Worm (Caenorhabditis elegans) whole organism, L2 larva: ENCODE results near the gene T26C5.5.

Experiments
- C34F6.9 ChIP-seq: fragments of 150-350 bp; optimal IDR thresholded peaks from 2 replicates; lab custom pipeline; 2014; ENCODE audit warnings: missing biosample characterization, missing genetic modification characterization
- F13H6.1 ChIP-seq: sonication (generic microtip); optimal IDR thresholded peaks from 2 replicates; lab custom pipeline; 2016; ENCODE audit warnings: missing genetic modification characterization, missing compliant biosample characterization
- R02D3.7 ChIP-seq: fragments of 150-350 bp; optimal IDR thresholded peaks from 2 replicates; lab custom pipeline; 2014; ENCODE audit warnings: missing biosample characterization, missing genetic modification characterization
- Y55F3AM.14 ChIP-seq: fragments of 200-800 bp; sonication (Bioruptor generic); optimal IDR thresholded peaks from 2 replicates; lab custom pipeline; 2018; ENCODE audit warnings: mild to moderate bottlenecking, missing genetic modification characterization, missing compliant biosample characterization
- ZK546.5 ChIP-seq: sonication (generic microtip); optimal IDR thresholded peaks from 2 replicates; lab custom pipeline; 2017; ENCODE audit warnings: missing biosample characterization, missing genetic modification characterization
- alr-1 ChIP-seq: fragments of 150-350 bp; optimal IDR thresholded peaks from 2 replicates; lab custom pipeline; 2014; ENCODE audit warnings: missing biosample characterization, missing genetic modification characterization
- aly-2 ChIP-seq: fragments of 150-350 bp; optimal IDR thresholded peaks from 2 replicates; lab custom pipeline; 2014; ENCODE audit warnings: missing biosample characterization, missing genetic modification characterization
- ama-1 ChIP-seq: fragments of 150-350 bp; optimal IDR thresholded peaks from 2 replicates; lab custom pipeline; 2018; ENCODE audit warnings: inconsistent platforms
- blmp-1 ChIP-seq: sonication (generic microtip); optimal IDR thresholded peaks from 2 replicates; lab custom pipeline; 2017; ENCODE audit warnings: missing genetic modification characterization, mild to moderate bottlenecking, missing compliant biosample characterization, antibody characterized with exemption, moderate library complexity; ENCODE audit not compliant: insufficient read depth
- ceh-16 ChIP-seq: fragments of 150-350 bp; optimal IDR thresholded peaks from 2 replicates; lab custom pipeline; 2014; ENCODE audit warnings: missing biosample characterization, missing genetic modification characterization
- ceh-82 ChIP-seq: fragments of 150-350 bp; optimal IDR thresholded peaks from 2 replicates; lab custom pipeline; 2014; ENCODE audit warnings: missing biosample characterization, missing genetic modification characterization
- crh-2 ChIP-seq: sonication (generic microtip); optimal IDR thresholded peaks from 2 replicates; lab custom pipeline; 2017; ENCODE audit warnings: missing biosample characterization, missing genetic modification characterization
- dmd-4 ChIP-seq: sonication (generic microtip); optimal IDR thresholded peaks from 2 replicates; lab custom pipeline; 2017; ENCODE audit warnings: missing biosample characterization, missing genetic modification characterization
- egl-27 ChIP-seq: sonication (generic microtip); optimal IDR thresholded peaks from 3 replicates; lab custom pipeline; 2017; ENCODE audit warnings: missing biosample characterization, missing genetic modification reagents, missing genetic modification characterization
- elt-1 ChIP-seq: fragments of 150-350 bp; optimal IDR thresholded peaks from 2 replicates; lab custom pipeline; 2014; ENCODE audit warnings: missing biosample characterization, missing genetic modification characterization
- elt-3 ChIP-seq: sonication (generic microtip); optimal IDR thresholded peaks from 2 replicates; lab custom pipeline; 2017; ENCODE audit warnings: missing biosample characterization, missing genetic modification characterization
- fos-1 ChIP-seq: fragments of 150-350 bp; optimal IDR thresholded peaks from 2 replicates; lab custom pipeline; 2014; ENCODE audit warnings: missing biosample characterization, missing genetic modification characterization
- gmeb-1 ChIP-seq: fragments of 150-350 bp; optimal IDR thresholded peaks from 2 replicates; lab custom pipeline; 2014; ENCODE audit warnings: missing biosample characterization, missing genetic modification characterization
- lin-11 ChIP-seq: fragments of 150-350 bp; sonication (generic microtip); optimal IDR thresholded peaks from 2 replicates; lab custom pipeline; 2014; ENCODE audit warnings: missing biosample characterization, missing genetic modification characterization, inconsistent platforms, mixed read lengths
- lin-13 ChIP-seq: fragments of 150-350 bp; optimal IDR thresholded peaks from 2 replicates; lab custom pipeline; 2014; ENCODE audit warnings: missing biosample characterization, missing genetic modification reagents, missing genetic modification characterization
- lin-39 ChIP-seq: fragments of 150-350 bp; optimal IDR thresholded peaks from 2 replicates; lab custom pipeline; 2014; ENCODE audit warnings: missing biosample characterization, missing genetic modification reagents, missing genetic modification characterization
- lsy-2 ChIP-seq, 2 experiments: fragments of 150-350 bp in 1 of 2; sonication (generic microtip) in 1 of 2; optimal IDR thresholded peaks; 2 replicates each; lab custom pipeline; 2014 to 2017; ENCODE audit warnings: missing biosample characterization in 2 of 2, missing genetic modification characterization in 2 of 2
- mab-5 ChIP-seq: fragments of 150-350 bp; optimal IDR thresholded peaks from 2 replicates; lab custom pipeline; 2014; ENCODE audit warnings: missing biosample characterization, missing genetic modification characterization
- mbf-1 ChIP-seq: sonication (generic microtip); optimal IDR thresholded peaks from 2 replicates; lab custom pipeline; 2017; ENCODE audit warnings: missing biosample characterization, missing genetic modification characterization
- mdl-1 ChIP-seq, 2 experiments: fragments of 150-350 bp in 1 of 2; sonication (generic microtip) in 1 of 2; optimal IDR thresholded peaks; 2 replicates each; lab custom pipeline; 2017; ENCODE audit warnings: missing biosample characterization in 2 of 2, missing genetic modification characterization in 2 of 2
- nhr-10 ChIP-seq: sonication (generic microtip); optimal IDR thresholded peaks from 2 replicates; lab custom pipeline; 2017; ENCODE audit warnings: missing biosample characterization, missing genetic modification characterization
- nhr-11 ChIP-seq: fragments of 150-350 bp; optimal IDR thresholded peaks from 2 replicates; lab custom pipeline; 2014; ENCODE audit warnings: missing biosample characterization, missing genetic modification characterization
- nhr-12 ChIP-seq: fragments of 150-350 bp; optimal IDR thresholded peaks from 2 replicates; lab custom pipeline; 2014; ENCODE audit warnings: missing biosample characterization, missing genetic modification characterization
- nhr-129 ChIP-seq: fragments of 150-350 bp; optimal IDR thresholded peaks from 2 replicates; lab custom pipeline; 2014; ENCODE audit warnings: missing biosample characterization, missing genetic modification characterization
- nhr-21 ChIP-seq: fragments of 150-350 bp; optimal IDR thresholded peaks from 2 replicates; lab custom pipeline; 2014; ENCODE audit warnings: missing biosample characterization, missing genetic modification characterization
- nhr-23 ChIP-seq: fragments of 150-350 bp; optimal IDR thresholded peaks from 2 replicates; lab custom pipeline; 2014; ENCODE audit warnings: missing biosample characterization, missing genetic modification reagents, missing genetic modification characterization
- nhr-237 ChIP-seq: fragments of 150-350 bp; optimal IDR thresholded peaks from 2 replicates; lab custom pipeline; 2014; ENCODE audit warnings: missing biosample characterization, missing genetic modification characterization
- nhr-25 ChIP-seq: fragments of 150-350 bp; sonication (generic microtip); optimal IDR thresholded peaks from 3 replicates; lab custom pipeline; 2014; ENCODE audit warnings: missing biosample characterization, missing genetic modification characterization
- nhr-6 ChIP-seq: fragments of 150-350 bp; optimal IDR thresholded peaks from 2 replicates; lab custom pipeline; 2014; ENCODE audit warnings: missing biosample characterization, missing genetic modification characterization
- nhr-77 ChIP-seq: fragments of 150-350 bp; optimal IDR thresholded peaks from 2 replicates; lab custom pipeline; 2014; ENCODE audit warnings: missing biosample characterization, missing genetic modification characterization
- peb-1 ChIP-seq: fragments of 150-350 bp; optimal IDR thresholded peaks from 2 replicates; lab custom pipeline; 2014; ENCODE audit warnings: missing biosample characterization, missing genetic modification characterization
- sem-4 ChIP-seq: fragments of 150-350 bp; optimal IDR thresholded peaks from 2 replicates; lab custom pipeline; 2014; ENCODE audit warnings: missing biosample characterization, missing genetic modification reagents, missing genetic modification characterization
- skn-1 ChIP-seq: sonication (generic microtip); optimal IDR thresholded peaks from 2 replicates; lab custom pipeline; 2017; ENCODE audit warnings: missing biosample characterization, missing genetic modification characterization
- sma-3 ChIP-seq: sonication (generic microtip); optimal IDR thresholded peaks from 2 replicates; lab custom pipeline; 2016; ENCODE audit warnings: missing genetic modification reagents, missing genetic modification characterization, missing compliant biosample characterization
- sma-9 ChIP-seq, 2 experiments: fragments of 150-350 bp in 1 of 2; sonication (generic microtip) in 1 of 2; optimal IDR thresholded peaks; 2 replicates each; lab custom pipeline; 2014 to 2016; ENCODE audit warnings: missing genetic modification characterization in 2 of 2, mild to moderate bottlenecking in 1 of 2, missing biosample characterization in 1 of 2, missing compliant biosample characterization in 1 of 2, missing genetic modification reagents in 1 of 2, moderate library complexity in 1 of 2
- snpc-4 ChIP-seq: fragments of 150-350 bp; optimal IDR thresholded peaks from 2 replicates; lab custom pipeline; 2014; ENCODE audit warnings: missing biosample characterization, missing genetic modification characterization
- unc-39 ChIP-seq: fragments of 150-350 bp; optimal IDR thresholded peaks from 2 replicates; lab custom pipeline; 2014; ENCODE audit warnings: missing biosample characterization, missing genetic modification characterization
- unc-55 ChIP-seq: fragments of 150-350 bp; sonication (generic microtip); optimal IDR thresholded peaks from 3 replicates; lab custom pipeline; 2014; ENCODE audit warnings: missing biosample characterization, missing genetic modification reagents, missing genetic modification characterization
- unc-62 ChIP-seq: fragments of 150-350 bp; optimal IDR thresholded peaks from 2 replicates; lab custom pipeline; 2014; ENCODE audit warnings: missing biosample characterization, missing genetic modification reagents, missing genetic modification characterization
- zag-1 ChIP-seq: fragments of 150-350 bp; optimal IDR thresholded peaks from 2 replicates; lab custom pipeline; 2014; ENCODE audit warnings: missing biosample characterization, missing genetic modification characterization
- ztf-1 ChIP-seq: fragments of 200-800 bp; sonication (Bioruptor generic); conservative IDR thresholded peaks from 2 replicates; pipeline ENCODE4 v1.3.6; 2022; ENCODE audit warnings: missing genetic modification characterization, missing compliant biosample characterization
- ztf-11 ChIP-seq: sonication (generic microtip); optimal IDR thresholded peaks from 2 replicates; lab custom pipeline; 2017; ENCODE audit warnings: missing biosample characterization, missing genetic modification characterization
- ztf-4 ChIP-seq: fragments of 150-350 bp; optimal IDR thresholded peaks from 2 replicates; lab custom pipeline; 2014; ENCODE audit warnings: missing biosample characterization, missing genetic modification characterization

T26C5.5 gene

DNA sequence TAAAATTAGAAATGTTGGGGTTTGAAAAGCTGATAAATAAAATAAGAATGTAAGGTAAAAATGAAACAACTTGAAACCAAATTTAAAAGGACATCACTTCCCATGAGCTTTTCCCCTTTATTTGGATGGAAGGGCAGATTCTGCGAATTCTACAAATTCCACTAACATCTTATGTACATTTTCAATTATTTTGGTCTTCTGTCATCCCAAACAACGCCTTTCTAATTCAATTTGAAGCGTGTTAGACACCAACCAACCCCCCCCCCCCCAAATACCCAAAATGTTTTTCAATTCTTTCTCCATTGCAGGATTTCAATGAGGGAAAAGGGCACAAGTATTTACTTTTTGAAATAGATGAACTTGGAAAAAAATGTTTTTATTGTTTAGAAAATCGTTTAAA lies 19.2 kb upstream of the T26C5.5 start:
- no peak for TF ChIP-seq nhr-237 (tag; lab: Kevin White, UChicago)

- TF ChIP-seq skn-1 (tag; lab: Kevin White, UChicago) (no peak), nhr-77 (tag; lab: Kevin White, UChicago) (no peak), ceh-16 (tag; lab: Kevin White, UChicago) (no peak), Y55F3AM.14 (GFP tag; lab: Kevin White, UChicago) (no peak), peb-1 (tag; lab: Kevin White, UChicago) (no peak), R02D3.7 (no peak), snpc-4 (tag; lab: Kevin White, UChicago) (no peak), sma-9 (GFP tag; optimal IDR thresholded peaks at IDR 0.05; lab: Kevin White, UChicago) (peak; percentile 28), sma-9 (tag; optimal IDR thresholded peaks at IDR 0.05; lab: Kevin White, UChicago) (no peak), ztf-4 (tag; lab: Kevin White, UChicago) (no peak), lsy-2 (tag; optimal IDR thresholded peaks at IDR 0.05; lab: Kevin White, UChicago) (peak in 1 of 2 experiments; percentile 51), egl-27 (tag; lab: Kevin White, UChicago) (peak; percentile 5), sma-3 (GFP tag; lab: Kevin White, UChicago) (no peak), ztf-11 (tag; lab: Kevin White, UChicago) (no peak), lin-39 (tag; lab: Kevin White, UChicago) (no peak), fos-1 (tag; lab: Kevin White, UChicago) (no peak), gmeb-1 (tag; lab: Kevin White, UChicago) (no peak), lin-13 (no peak), nhr-11 (tag; lab: Kevin White, UChicago) (no peak), zag-1 (tag; lab: Kevin White, UChicago) (peak; percentile 72), nhr-21 (tag; lab: Kevin White, UChicago) (no peak), mbf-1 (tag; lab: Kevin White, UChicago) (no peak), nhr-23 (no peak), dmd-4 (tag; lab: Kevin White, UChicago) (no peak), nhr-6 (tag; lab: Kevin White, UChicago) (no peak), unc-39 (tag; lab: Kevin White, UChicago) (no peak), unc-55 (peak; percentile 54), elt-1 (no peak), C34F6.9 (peak; percentile 57), ceh-82 (tag; lab: Kevin White, UChicago) (no peak), ama-1 (no peak), lin-11 (tag; lab: Kevin White, UChicago) (no peak), nhr-129 (tag; lab: Kevin White, UChicago) (peak; percentile 64), alr-1 (tag; lab: Kevin White, UChicago) (no peak), ztf-1 (GFP tag; lab: Robert Waterston, UW) (no peak), F13H6.1 (peak; percentile 50), nhr-25 (tag; lab: Kevin White, UChicago) (no peak), blmp-1 (tag; lab: Kevin White, UChicago) (no peak), elt-3 (tag; lab: Kevin White, UChicago) (no peak), nhr-12 (tag; lab: Kevin White, UChicago) (no peak), mdl-1 (tag; optimal IDR thresholded peaks at IDR 0.05; lab: Kevin White, UChicago) (no peak), unc-62 (GFP tag; lab: Kevin White, UChicago) (no peak), mab-5 (peak; percentile 83), nhr-237 (tag; lab: Kevin White, UChicago) (no peak), nhr-10 (tag; lab: Kevin White, UChicago) (no peak), crh-2 (tag; lab: Kevin White, UChicago) (peak; percentile 52), sem-4 (tag; lab: Kevin White, UChicago) (peak; percentile 28), aly-2 (tag; lab: Kevin White, UChicago) (no peak), ZK546.5 (tag; lab: Kevin White, UChicago) (no peak)
Observed at ce11 chrII:9264689-9265278, 18.2 kb upstream of the T26C5.5 start.
